Worm (Caenorhabditis elegans): ENCODE measurements around the gene C35A5.10.

C35A5.10 gene

DNA sequence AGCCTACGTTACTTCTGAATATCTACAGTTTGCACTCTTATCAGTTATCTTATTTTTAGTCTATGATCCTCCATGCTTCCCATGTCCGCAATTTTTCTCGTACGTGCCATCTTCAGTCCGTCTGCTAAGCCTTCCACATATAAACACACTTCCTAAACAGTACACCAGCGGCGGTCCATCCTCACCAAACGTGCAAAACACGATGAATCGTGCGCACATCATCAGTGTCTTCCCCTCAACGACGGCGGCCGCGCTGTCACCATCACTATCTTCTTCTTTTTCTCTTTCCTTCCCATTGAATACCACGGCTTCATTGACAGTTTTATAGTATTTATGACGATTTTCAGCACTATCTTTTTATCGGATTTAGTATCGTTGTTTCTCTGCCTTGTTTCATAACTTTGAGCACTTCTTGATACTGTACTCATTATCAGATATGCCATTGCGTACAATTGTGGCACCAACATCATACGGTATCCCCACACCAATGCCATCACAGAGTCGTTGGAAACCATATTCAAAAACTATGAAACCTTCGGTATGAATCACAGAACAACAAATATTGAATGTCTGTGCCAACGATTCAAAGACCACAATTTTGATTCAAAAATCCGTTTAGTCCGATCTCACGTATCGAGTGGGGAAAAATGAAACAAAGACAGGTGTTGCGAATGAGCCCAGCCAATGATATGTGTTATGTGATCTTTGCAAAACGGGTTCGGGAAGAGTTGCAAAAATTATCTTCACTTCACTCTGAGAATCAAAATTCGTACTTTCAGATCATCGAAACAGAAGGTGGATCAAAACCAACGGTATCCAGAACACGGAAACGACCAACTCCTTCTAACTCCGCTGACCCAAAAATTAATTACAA, 30.9 kb upstream of the C35A5.10 start:
- peak; percentile 55 for TF ChIP-seq hlh-1 (tag; optimal IDR thresholded peaks at IDR 0.05)
- no peak for TF ChIP-seq elt-1 (tag; optimal IDR thresholded peaks at IDR 0.05; ENCODE audit: borderline replicate concordance, insufficient read depth)

DNA sequence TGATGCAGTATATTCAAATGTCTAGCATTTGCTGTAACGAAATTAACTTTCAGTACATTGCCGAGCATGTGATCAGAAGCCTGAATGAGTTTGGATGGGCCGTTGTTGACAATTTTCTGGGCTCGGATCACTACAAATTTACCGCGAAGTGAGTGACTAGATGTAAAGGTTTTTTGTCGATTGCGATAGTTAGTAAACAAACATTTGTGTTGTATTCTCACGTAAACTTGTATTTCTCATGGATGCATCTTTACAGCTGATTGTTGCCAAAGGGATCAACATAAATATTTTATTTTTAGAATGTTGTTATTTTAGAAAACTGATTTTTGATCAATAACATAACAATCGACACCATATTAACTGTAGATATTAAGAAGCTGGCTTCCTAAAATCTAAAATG, 30.0 kb upstream of the C35A5.10 start:
- TF ChIP-seq mab-5 (tag; optimal IDR thresholded peaks at IDR 0.05) (no peak), zip-8 (tag; optimal IDR thresholded peaks at IDR 0.05) (no peak), mls-2 (tag; optimal IDR thresholded peaks at IDR 0.05) (no peak)

DNA sequence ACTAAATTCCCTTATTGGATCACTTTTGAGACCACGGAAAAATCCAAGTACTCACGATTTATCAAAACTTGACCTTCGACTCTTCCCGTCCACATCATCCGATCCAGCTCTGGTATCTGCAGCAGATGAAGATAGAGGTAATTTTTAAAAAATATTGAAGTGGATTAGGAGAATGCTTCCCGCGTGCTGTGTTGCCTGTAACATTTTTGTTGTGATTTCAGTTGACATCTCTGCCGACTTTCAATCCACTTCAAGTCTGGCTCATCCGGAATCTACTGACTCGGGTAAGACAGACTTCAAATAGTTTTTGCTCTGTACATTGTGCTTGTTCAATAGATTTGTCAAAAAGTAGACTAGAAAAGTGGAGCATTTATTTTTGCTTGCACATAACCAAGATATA, 28.6 kb upstream of the C35A5.10 start:
- TF ChIP-seq bed-3 (GFP tag; optimal IDR thresholded peaks at IDR 0.05) (no peak), pha-4 (tag; optimal IDR thresholded peaks at IDR 0.05) (no peak), nhr-237 (tag; optimal IDR thresholded peaks at IDR 0.05) (no peak), blmp-1 (tag; optimal IDR thresholded peaks at IDR 0.05) (no peak), M03D4.4 (tag; optimal IDR thresholded peaks at IDR 0.05) (no peak), mab-5 (tag; optimal IDR thresholded peaks at IDR 0.05) (no peak), mls-2 (tag; optimal IDR thresholded peaks at IDR 0.05) (no peak), sem-2 (GFP tag; optimal IDR thresholded peaks at IDR 0.05) (no peak), lsy-2 (tag; optimal IDR thresholded peaks at IDR 0.05) (no peak), nhr-2 (tag; optimal IDR thresholded peaks at IDR 0.05) (no peak), tbx-8 (GFP tag; optimal IDR thresholded peaks at IDR 0.05) (no peak)

DNA sequence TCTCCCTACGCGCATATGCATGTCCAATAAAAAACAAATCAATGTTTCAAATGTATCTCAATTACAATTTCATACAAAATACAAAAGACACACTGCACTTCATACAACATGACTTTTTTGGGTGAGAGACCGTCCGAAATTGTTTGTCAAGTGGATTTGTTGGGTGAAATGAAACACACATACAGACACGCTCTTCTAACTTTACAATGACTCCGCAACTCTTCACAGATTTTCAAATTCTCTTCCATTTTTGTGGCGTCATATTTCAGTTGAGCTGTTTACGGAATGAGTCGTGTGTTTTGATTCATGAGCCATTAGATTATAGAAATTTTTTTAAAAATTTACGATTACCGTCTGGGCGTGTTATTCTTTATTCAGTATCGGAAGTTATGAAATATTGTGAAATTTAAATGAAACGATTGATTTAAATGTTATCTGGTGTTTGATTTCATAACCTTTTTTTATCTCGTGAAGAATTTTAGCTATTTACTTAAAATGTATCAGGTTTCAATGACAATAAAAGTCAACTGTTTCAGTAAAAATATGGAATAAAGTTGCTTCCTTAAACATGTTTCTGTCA, 27.0 kb upstream of the C35A5.10 start:
- TF ChIP-seq ces-1 (GFP tag; optimal IDR thresholded peaks at IDR 0.05) (no peak), elt-3 (tag; optimal IDR thresholded peaks at IDR 0.05) (no peak), unc-120 (tag; optimal IDR thresholded peaks at IDR 0.05; ENCODE audit: poor library complexity, severe bottlenecking) (no peak), elt-1 (tag; optimal IDR thresholded peaks at IDR 0.05; ENCODE audit: borderline replicate concordance, insufficient read depth) (no peak), sptf-1 (tag; optimal IDR thresholded peaks at IDR 0.05) (no peak), nhr-28 (tag; optimal IDR thresholded peaks at IDR 0.05) (no peak), nhr-76 (tag; optimal IDR thresholded peaks at IDR 0.05) (no peak), ztf-11 (tag; optimal IDR thresholded peaks at IDR 0.05) (no peak), zip-8 (tag; optimal IDR thresholded peaks at IDR 0.05) (no peak), unc-39 (tag; optimal IDR thresholded peaks at IDR 0.05) (no peak)

DNA sequence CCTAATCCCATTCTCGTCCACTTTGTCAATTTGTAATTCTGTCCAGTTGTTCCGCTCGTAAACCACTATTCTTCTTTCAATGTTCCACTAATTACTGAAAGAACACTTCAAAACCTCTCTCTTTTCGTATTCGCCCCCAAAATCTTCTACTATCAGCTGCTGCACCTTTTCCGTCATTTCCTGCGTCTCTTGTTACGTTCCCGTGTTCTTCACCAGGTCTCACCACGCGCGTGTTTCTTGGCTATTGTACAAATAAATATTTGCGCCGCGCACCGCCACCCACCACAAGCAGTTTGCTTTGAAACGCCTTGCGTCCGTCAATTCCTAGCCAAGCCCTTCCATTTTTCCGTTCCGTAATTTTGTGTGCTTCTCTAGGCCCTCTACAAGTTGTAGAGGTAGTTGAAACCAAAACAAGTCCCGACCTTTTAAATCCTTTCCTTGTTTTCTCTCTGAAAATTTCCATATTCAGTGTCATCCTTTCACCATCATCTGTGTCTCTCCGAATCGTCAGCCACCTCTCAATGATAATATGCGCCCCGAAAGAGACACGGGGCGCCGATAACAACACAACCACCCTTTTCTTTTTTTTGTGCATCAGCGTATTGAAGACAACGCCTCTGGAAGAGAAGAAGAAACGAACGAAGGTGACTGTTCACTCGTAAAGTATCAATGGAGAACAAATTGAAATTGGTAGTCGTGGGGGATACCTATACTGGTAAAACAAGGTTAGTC, 25.7 kb upstream of the C35A5.10 start, which contains the start of the genes crp-1 and Y32F6B.9:
crp-1 (plus strand) TSS at position 468 of the 732 bp plus-strand sequence.
Y32F6B.9 (plus strand) TSS at position 603 of the 732 bp plus-strand sequence.
- TF ChIP-seq elt-1 (tag; optimal IDR thresholded peaks at IDR 0.05; ENCODE audit: borderline replicate concordance, insufficient read depth), result no peak
- no peak for TF ChIP-seq snpc-4 (tag; optimal IDR thresholded peaks at IDR 0.05)
- no peak for TF ChIP-seq elt-3 (tag; optimal IDR thresholded peaks at IDR 0.05)
- TF ChIP-seq sptf-1 (tag; optimal IDR thresholded peaks at IDR 0.05), result no peak
- TF ChIP-seq pha-4 (tag; optimal IDR thresholded peaks at IDR 0.05), result peak; percentile 25
- no peak for TF ChIP-seq ces-1 (GFP tag; optimal IDR thresholded peaks at IDR 0.05)
- TF ChIP-seq ham-2 (GFP tag; optimal IDR thresholded peaks at IDR 0.05), result peak; percentile 41

DNA sequence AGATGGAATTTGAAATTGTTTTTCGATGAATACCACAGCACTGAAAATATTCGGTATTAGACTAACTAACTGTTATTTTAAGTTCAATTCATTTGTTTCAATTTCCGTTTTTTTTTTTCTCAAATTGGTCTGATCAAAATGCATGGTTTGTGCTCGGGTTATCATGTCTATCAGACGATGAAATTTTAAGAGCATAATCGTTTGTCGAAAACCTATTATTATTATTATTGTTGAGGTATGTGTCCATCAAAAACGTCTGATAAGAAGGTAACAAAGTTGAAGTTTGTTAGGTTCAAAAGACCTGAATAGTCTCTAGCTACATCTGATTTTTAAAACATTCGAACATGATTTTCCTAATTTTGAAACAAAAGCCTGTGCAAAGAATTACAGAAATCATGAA, 20.0 kb upstream of the C35A5.10 start:
- TF ChIP-seq nhr-28 (tag; optimal IDR thresholded peaks at IDR 0.05), result no peak
- no peak for TF ChIP-seq lin-13 (tag; optimal IDR thresholded peaks at IDR 0.05)
- TF ChIP-seq cnd-1 (tag; optimal IDR thresholded peaks at IDR 0.05), result no peak
- TF ChIP-seq sem-2 (GFP tag; optimal IDR thresholded peaks at IDR 0.05), result no peak
- TF ChIP-seq ceh-39 (tag; optimal IDR thresholded peaks at IDR 0.05), result no peak
- no peak for TF ChIP-seq bed-3 (GFP tag; optimal IDR thresholded peaks at IDR 0.05)
- TF ChIP-seq ztf-11 (tag; optimal IDR thresholded peaks at IDR 0.05), result no peak
- no peak for TF ChIP-seq zip-8 (tag; optimal IDR thresholded peaks at IDR 0.05)
- TF ChIP-seq nhr-76 (tag; optimal IDR thresholded peaks at IDR 0.05), result no peak
- no peak for TF ChIP-seq mab-5 (tag; optimal IDR thresholded peaks at IDR 0.05)
- no peak for TF ChIP-seq mls-2 (tag; optimal IDR thresholded peaks at IDR 0.05)
- no peak for TF ChIP-seq elt-3 (tag; optimal IDR thresholded peaks at IDR 0.05)
- TF ChIP-seq blmp-1 (tag; optimal IDR thresholded peaks at IDR 0.05), result no peak
- TF ChIP-seq ces-1 (GFP tag; optimal IDR thresholded peaks at IDR 0.05), result no peak
- no peak for TF ChIP-seq M03D4.4 (tag; optimal IDR thresholded peaks at IDR 0.05)

Measured in whole organism, mixed stage, embryonic.